Fruit fly (Drosophila melanogaster) whole organism: ENCODE measurements around the gene ppk15.

ENCODE experiments used
- CG8478 ChIP-seq: fragments of >200 bp; optimal IDR thresholded peaks from 2 replicates; lab custom pipeline; 2018; ENCODE audit warnings: inconsistent platforms
- Dll ChIP-seq: fragments of >200 bp; optimal IDR thresholded peaks from 2 replicates; lab custom pipeline; 2017
- pan ChIP-seq: fragments of >200 bp; optimal IDR thresholded peaks from 2 replicates; lab custom pipeline; 2017
- usp ChIP-seq: fragments of >200 bp; optimal IDR thresholded peaks from 2 replicates; lab custom pipeline; 2017; ENCODE audit warnings: missing biosample characterization, missing genetic modification characterization, mixed read lengths

DNA sequence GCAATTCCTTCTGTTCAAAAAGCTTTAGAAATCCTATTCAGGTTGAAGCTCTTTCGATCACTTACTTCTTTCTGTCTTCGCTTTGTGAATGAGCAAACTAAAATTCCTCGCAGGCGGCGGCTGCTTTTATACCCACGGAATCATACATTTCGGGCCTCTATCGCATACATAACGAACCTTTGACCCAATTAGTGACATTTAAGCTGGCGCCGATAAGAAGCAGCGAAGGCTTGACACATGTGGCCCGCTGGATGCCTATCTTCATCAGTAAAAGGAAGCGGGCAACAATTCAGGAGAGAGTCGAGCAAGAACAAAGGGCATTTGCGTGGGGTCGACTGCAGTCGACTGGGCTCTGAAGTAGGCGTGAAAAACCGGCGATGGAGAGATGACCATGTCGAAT lies 22.2 kb upstream of the ppk15 start, which contains the start of gene CG34291:
- no peak for TF ChIP-seq usp (GFP tag; lab: Kevin White, UChicago)
- no peak for TF ChIP-seq pan (lab: Kevin White, UChicago)
- no peak for TF ChIP-seq CG8478 (lab: Kevin White, UChicago)
- TF ChIP-seq Dll (lab: Kevin White, UChicago): no peak
